Worm (Caenorhabditis elegans): Measurements from ENCODE around the gene F36F12.3.
"Not testable (repeated sequence)": the region's sequence is repeated elsewhere in the genome, so short reads cannot be mapped to it uniquely, and the experiment has no call there.

F36F12.3 gene

ce11 chrV:2090321-2090720 lies 4.7 kb downstream of the F36F12.3 start, which contains the start of gene ztf-28:
TSS of gene ztf-28 (plus strand) at chrV:2090669.
- not testable (repeated sequence) for TF ChIP-seq ceh-39 (tag; optimal IDR thresholded peaks at IDR 0.05); unc-120 (tag; optimal IDR thresholded peaks at IDR 0.05; ENCODE audit: poor library complexity, severe bottlenecking); nhr-28 (tag; optimal IDR thresholded peaks at IDR 0.05)

DNA sequence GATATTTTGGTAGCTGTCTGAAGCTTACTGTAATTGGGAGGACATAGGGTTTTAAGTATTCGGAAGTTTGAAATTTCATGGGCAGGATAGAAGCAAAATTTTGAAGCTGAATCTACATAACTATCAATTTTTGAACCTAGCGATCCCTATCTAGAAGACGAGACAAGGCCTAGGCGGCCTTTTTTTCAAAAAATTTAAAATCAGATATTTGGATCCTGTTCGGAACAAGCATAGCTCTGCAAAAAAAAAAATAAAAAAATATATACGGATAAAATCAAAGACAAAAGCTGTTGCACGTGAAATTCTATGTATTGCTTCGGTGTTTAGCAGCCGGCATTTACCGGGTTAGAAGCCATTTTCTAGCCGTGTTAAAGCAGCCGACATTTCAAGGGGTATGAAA lies 9.6 kb downstream of the F36F12.3 start, which contains the start of gene F36F12.2:
TSS of gene F36F12.2 (minus strand) at position 101 of the 400 bp plus-strand sequence.
- TF ChIP-seq cnd-1 (tag; optimal IDR thresholded peaks at IDR 0.05) = no peak

- no peak for TF ChIP-seq tbx-8 (GFP tag; optimal IDR thresholded peaks at IDR 0.05)
- no peak for TF ChIP-seq flh-1 (GFP tag; optimal IDR thresholded peaks at IDR 0.05)
- no peak for TF ChIP-seq nhr-2 (tag; optimal IDR thresholded peaks at IDR 0.05)
- no peak for TF ChIP-seq blmp-1 (tag; optimal IDR thresholded peaks at IDR 0.05)
- no peak for TF ChIP-seq snpc-4 (tag; optimal IDR thresholded peaks at IDR 0.05)
- no peak for TF ChIP-seq nhr-28 (tag; optimal IDR thresholded peaks at IDR 0.05)
- TF ChIP-seq ham-2 (GFP tag; optimal IDR thresholded peaks at IDR 0.05) = no peak
- TF ChIP-seq elt-3 (tag; optimal IDR thresholded peaks at IDR 0.05) = no peak
- TF ChIP-seq nhr-12 (tag; optimal IDR thresholded peaks at IDR 0.05) = no peak
- no peak for TF ChIP-seq ces-1 (GFP tag; optimal IDR thresholded peaks at IDR 0.05)
- no peak for TF ChIP-seq ztf-11 (tag; optimal IDR thresholded peaks at IDR 0.05)
- TF ChIP-seq pha-4 (tag; optimal IDR thresholded peaks at IDR 0.05) = no peak
Measured at ce11 chrV:2095772-2096171, 10.2 kb downstream of the F36F12.3 start, which contains the start of gene clec-207. TSS of gene clec-207 (plus strand) at chrV:2096072.

- TF ChIP-seq blmp-1 (tag; optimal IDR thresholded peaks at IDR 0.05) (no peak), flh-1 (GFP tag; optimal IDR thresholded peaks at IDR 0.05) (no peak), hlh-1 (tag; optimal IDR thresholded peaks at IDR 0.05) (no peak), lin-13 (tag; optimal IDR thresholded peaks at IDR 0.05) (no peak), nhr-28 (tag; optimal IDR thresholded peaks at IDR 0.05) (no peak), unc-120 (tag; optimal IDR thresholded peaks at IDR 0.05; ENCODE audit: poor library complexity, severe bottlenecking) (no peak), lsy-2 (tag; optimal IDR thresholded peaks at IDR 0.05) (no peak), zip-8 (tag; optimal IDR thresholded peaks at IDR 0.05) (no peak), mab-5 (tag; optimal IDR thresholded peaks at IDR 0.05) (no peak)
Measured at ce11 chrV:2097653-2098052, 12.1 kb downstream of the F36F12.3 start, which contains the start of gene clec-208. TSS of gene clec-208 (plus strand) at chrV:2097953.

DNA sequence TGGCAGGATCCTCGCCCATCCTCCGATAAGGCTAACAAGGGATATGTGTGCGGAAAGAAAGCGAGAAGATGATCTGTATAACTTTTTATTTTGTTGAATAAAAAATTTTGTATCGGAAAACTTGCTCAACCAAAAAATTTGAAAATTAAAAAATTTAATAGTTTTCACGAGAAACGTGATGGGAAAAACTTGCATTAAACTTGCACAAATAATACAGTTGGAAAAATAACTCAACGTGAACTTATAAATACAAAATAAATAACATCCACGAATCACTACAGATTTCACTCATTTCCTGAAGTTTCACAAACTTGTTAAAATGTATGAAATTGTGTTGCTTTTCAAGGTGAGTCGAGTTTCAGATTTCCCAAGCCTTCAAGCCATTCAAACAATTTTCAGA lies 13.4 kb downstream of the F36F12.3 start, which contains the start of gene F36F12.7:
TSS of gene F36F12.7 (plus strand) at position 301 of the 400 bp plus-strand sequence.
- no peak for TF ChIP-seq mab-5 (tag; optimal IDR thresholded peaks at IDR 0.05)
- TF ChIP-seq sem-2 (GFP tag; optimal IDR thresholded peaks at IDR 0.05) = no peak
- TF ChIP-seq ceh-43 (GFP tag; optimal IDR thresholded peaks at IDR 0.05) = no peak
- no peak for TF ChIP-seq cnd-1 (tag; optimal IDR thresholded peaks at IDR 0.05)
- no peak for TF ChIP-seq hlh-1 (tag; optimal IDR thresholded peaks at IDR 0.05)
- TF ChIP-seq blmp-1 (tag; optimal IDR thresholded peaks at IDR 0.05) = no peak
- TF ChIP-seq ceh-39 (tag; optimal IDR thresholded peaks at IDR 0.05) = no peak
- no peak for TF ChIP-seq bed-3 (GFP tag; optimal IDR thresholded peaks at IDR 0.05)
- TF ChIP-seq sptf-1 (tag; optimal IDR thresholded peaks at IDR 0.05) = no peak
- TF ChIP-seq ceh-83 (GFP tag; optimal IDR thresholded peaks at IDR 0.05) = no peak
- TF ChIP-seq nhr-76 (tag; optimal IDR thresholded peaks at IDR 0.05) = no peak
- TF ChIP-seq tbx-8 (GFP tag; optimal IDR thresholded peaks at IDR 0.05) = no peak
- TF ChIP-seq zip-8 (tag; optimal IDR thresholded peaks at IDR 0.05) = no peak
- TF ChIP-seq lin-32 (GFP tag; optimal IDR thresholded peaks at IDR 0.05) = no peak
- no peak for TF ChIP-seq nhr-28 (tag; optimal IDR thresholded peaks at IDR 0.05)
- TF ChIP-seq elt-1 (tag; optimal IDR thresholded peaks at IDR 0.05; ENCODE audit: borderline replicate concordance, insufficient read depth) = no peak
- no peak for TF ChIP-seq ham-2 (GFP tag; optimal IDR thresholded peaks at IDR 0.05)
- no peak for TF ChIP-seq unc-120 (tag; optimal IDR thresholded peaks at IDR 0.05; ENCODE audit: poor library complexity, severe bottlenecking)
- TF ChIP-seq snpc-4 (tag; optimal IDR thresholded peaks at IDR 0.05) = no peak

DNA sequence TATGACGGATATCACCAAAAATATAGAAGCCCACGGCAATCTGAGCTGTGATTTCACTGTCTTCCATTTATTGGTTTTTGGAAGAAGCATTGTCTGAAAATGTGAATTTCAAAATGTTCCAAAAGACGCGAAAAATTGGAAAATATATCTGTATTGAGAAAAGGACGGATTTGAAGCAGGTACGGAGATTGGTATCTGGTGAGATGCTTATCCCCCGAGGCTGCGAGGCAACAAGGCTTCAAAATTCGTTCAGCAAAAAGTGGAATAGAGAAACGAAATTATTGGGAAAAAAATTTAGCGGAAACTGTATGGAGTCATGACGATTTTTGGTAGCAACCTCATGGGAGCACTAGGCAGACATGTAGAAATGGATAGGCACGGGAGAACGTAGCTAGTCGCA lies 17.5 kb downstream of the F36F12.3 start, which contains the start of gene F36F12.1:
TSS of gene F36F12.1 (minus strand) at position 101 of the 400 bp plus-strand sequence.
- TF ChIP-seq nhr-2 (tag; optimal IDR thresholded peaks at IDR 0.05) (no peak), nhr-28 (tag; optimal IDR thresholded peaks at IDR 0.05) (no peak), ces-1 (GFP tag; optimal IDR thresholded peaks at IDR 0.05) (no peak), nhr-237 (tag; optimal IDR thresholded peaks at IDR 0.05) (no peak), zip-8 (tag; optimal IDR thresholded peaks at IDR 0.05) (no peak)
